Worm (Caenorhabditis elegans): ENCODE results near the gene mct-5.

Gene mct-5

DNA sequence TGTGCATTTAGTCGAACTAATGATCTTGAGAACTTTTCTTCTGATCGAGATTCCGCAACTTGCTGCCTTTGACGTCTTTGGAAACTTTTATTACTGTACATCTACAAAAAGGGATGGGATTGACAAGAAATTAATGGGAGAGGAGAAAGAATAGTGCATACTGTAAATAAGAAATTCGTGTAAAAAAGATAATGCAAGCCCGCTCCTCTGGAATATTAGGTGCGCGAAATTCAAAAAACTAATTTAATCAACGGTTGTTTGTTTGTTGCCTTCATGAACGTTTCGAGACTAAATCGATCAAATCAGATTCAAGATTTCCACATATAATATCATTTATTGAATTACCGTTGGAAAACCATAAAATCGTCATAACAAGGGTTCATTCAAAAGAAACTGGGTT is 28.5 kb downstream of the mct-5 start, which contains the start of gene him-14:
him-14 (minus strand) TSS at position 101 of the 400 bp plus-strand sequence.
- TF ChIP-seq sea-2 (GFP tag; optimal IDR thresholded peaks at IDR 0.05), result no peak
- no peak for TF ChIP-seq ceh-9 (tag; optimal IDR thresholded peaks at IDR 0.05)
- TF ChIP-seq ztf-11 (tag; optimal IDR thresholded peaks at IDR 0.05), result no peak
- no peak for TF ChIP-seq nhr-77 (tag; optimal IDR thresholded peaks at IDR 0.05)
- no peak for TF ChIP-seq lin-15B (tag; optimal IDR thresholded peaks at IDR 0.05)
- no peak for TF ChIP-seq eor-1 (tag; optimal IDR thresholded peaks at IDR 0.05)
- TF ChIP-seq snpc-4 (tag; optimal IDR thresholded peaks at IDR 0.05), result no peak
- TF ChIP-seq nhr-67 (tag; optimal IDR thresholded peaks at IDR 0.05), result no peak
- TF ChIP-seq unc-39 (tag; optimal IDR thresholded peaks at IDR 0.05), result no peak
- no peak for TF ChIP-seq nhr-237 (tag; optimal IDR thresholded peaks at IDR 0.05)
- TF ChIP-seq ceh-28 (tag; optimal IDR thresholded peaks at IDR 0.05), result no peak
- no peak for TF ChIP-seq nhr-12 (tag; optimal IDR thresholded peaks at IDR 0.05)
- no peak for TF ChIP-seq elt-2 (tag; optimal IDR thresholded peaks at IDR 0.05)

DNA sequence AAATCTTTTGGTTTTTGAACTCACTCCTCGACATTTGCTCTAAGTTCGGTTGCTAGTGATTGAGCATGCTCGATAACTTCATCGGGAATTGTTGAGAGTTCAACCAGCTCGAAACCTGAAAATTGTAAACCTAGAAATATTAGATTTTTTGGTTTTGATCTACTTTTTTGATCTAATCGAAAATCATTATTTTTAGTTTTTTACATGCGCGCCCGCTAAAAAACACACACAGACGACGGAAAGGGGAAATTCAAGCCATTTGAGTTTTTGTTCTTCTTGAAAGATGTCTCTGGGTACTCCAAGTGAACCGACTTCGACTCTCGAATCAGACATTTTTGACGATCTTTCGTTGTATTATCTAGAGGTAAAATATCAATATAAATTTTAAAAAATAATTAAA is 33.0 kb downstream of the mct-5 start, which contains the start of gene nos-2:
nos-2 (plus strand) TSS at position 228 of the 400 bp plus-strand sequence.
- TF ChIP-seq nfya-1 (tag; optimal IDR thresholded peaks at IDR 0.05; ENCODE audit: insufficient read depth) (no peak), skn-1 (tag; optimal IDR thresholded peaks at IDR 0.05) (no peak), elt-2 (tag; optimal IDR thresholded peaks at IDR 0.05) (no peak), nhr-76 (tag; optimal IDR thresholded peaks at IDR 0.05) (no peak), nhr-11 (tag; optimal IDR thresholded peaks at IDR 0.05) (no peak), nhr-237 (tag; optimal IDR thresholded peaks at IDR 0.05) (no peak), nhr-12 (tag; optimal IDR thresholded peaks at IDR 0.05) (no peak), ama-1 (optimal IDR thresholded peaks at IDR 0.05) (no peak), ceh-28 (tag; optimal IDR thresholded peaks at IDR 0.05) (no peak), unc-62 (GFP tag; optimal IDR thresholded peaks at IDR 0.05) (no peak), fkh-10 (GFP tag; optimal IDR thresholded peaks at IDR 0.05) (no peak), daf-12 (tag; optimal IDR thresholded peaks at IDR 0.05) (no peak), nhr-23 (tag; optimal IDR thresholded peaks at IDR 0.05) (no peak), sea-2 (GFP tag; optimal IDR thresholded peaks at IDR 0.05) (no peak)

DNA sequence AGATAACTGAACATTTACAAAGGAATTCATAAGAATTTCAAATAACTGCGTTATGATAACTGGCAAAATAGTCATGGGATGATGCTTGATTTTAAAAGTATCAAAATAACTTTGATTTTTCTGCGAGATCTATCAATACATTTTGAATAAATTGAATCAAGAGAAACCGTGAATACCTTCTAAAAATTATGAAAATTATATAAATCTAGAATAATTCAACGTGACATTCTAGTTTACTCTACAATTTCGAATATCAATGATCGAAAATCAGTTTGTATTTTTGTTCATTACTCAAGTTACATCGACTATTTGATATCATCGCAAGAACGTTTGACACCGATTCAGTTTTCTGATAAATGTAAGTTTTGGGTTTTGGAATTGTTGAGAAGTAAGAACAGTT is 36.7 kb downstream of the mct-5 start, which contains the start of gene acs-6:
acs-6 (plus strand) TSS at position 301 of the 400 bp plus-strand sequence.
- no peak for TF ChIP-seq nhr-23 (tag; optimal IDR thresholded peaks at IDR 0.05)
- no peak for TF ChIP-seq nhr-76 (tag; optimal IDR thresholded peaks at IDR 0.05)
- TF ChIP-seq ztf-11 (tag; optimal IDR thresholded peaks at IDR 0.05), result no peak
- no peak for TF ChIP-seq zag-1 (tag; optimal IDR thresholded peaks at IDR 0.05)
- no peak for TF ChIP-seq ztf-4 (tag; optimal IDR thresholded peaks at IDR 0.05)

ce11 chrII:7060791-7061190 is 37.6 kb downstream of the mct-5 start:
- no peak for TF ChIP-seq ztf-11 (tag; optimal IDR thresholded peaks at IDR 0.05)
- peak; percentile 88 for TF ChIP-seq skn-1 (tag; optimal IDR thresholded peaks at IDR 0.05)
- TF ChIP-seq tbx-2 (tag; optimal IDR thresholded peaks at IDR 0.05), result no peak
- TF ChIP-seq ceh-16 (tag; optimal IDR thresholded peaks at IDR 0.05), result no peak

DNA sequence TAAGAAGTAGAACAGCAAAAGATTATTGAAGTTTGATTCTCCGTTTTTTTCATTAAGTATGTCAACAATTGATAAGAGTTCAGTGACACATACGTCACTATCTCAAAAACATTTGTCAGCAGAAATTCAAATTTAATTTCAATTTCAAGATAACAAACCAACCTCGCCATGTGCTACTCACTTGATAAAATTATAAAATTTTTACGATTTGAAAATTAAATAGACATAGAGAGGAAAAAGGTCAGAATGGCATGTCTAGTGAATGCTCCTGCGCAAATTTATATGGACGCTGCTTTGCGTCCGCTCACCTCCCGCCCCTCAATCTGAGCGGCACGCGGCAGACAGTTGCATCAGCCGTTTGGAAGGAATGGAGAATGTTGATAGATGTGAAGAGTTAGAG is 38.2 kb downstream of the mct-5 start:
- TF ChIP-seq sea-2 (GFP tag; optimal IDR thresholded peaks at IDR 0.05) (no peak), elt-2 (tag; optimal IDR thresholded peaks at IDR 0.05) (peak; percentile 96), snpc-4 (tag; optimal IDR thresholded peaks at IDR 0.05) (no peak), lin-15B (tag; optimal IDR thresholded peaks at IDR 0.05) (no peak), mdl-1 (tag; optimal IDR thresholded peaks at IDR 0.05) (peak; percentile 10), nhr-237 (tag; optimal IDR thresholded peaks at IDR 0.05) (no peak), pqm-1 (tag; optimal IDR thresholded peaks at IDR 0.05) (peak; percentile 93), skn-1 (tag; optimal IDR thresholded peaks at IDR 0.05) (peak; percentile 82), jun-1 (tag; optimal IDR thresholded peaks at IDR 0.05) (peak; percentile 23), nfya-1 (tag; optimal IDR thresholded peaks at IDR 0.05; ENCODE audit: insufficient read depth) (peak; percentile 7), pha-4 (tag; optimal IDR thresholded peaks at IDR 0.05) (peak; percentile 64), nhr-11 (tag; optimal IDR thresholded peaks at IDR 0.05) (peak; percentile 16), nhr-25 (tag; optimal IDR thresholded peaks at IDR 0.05) (no peak), ztf-11 (tag; optimal IDR thresholded peaks at IDR 0.05) (no peak)

- TF ChIP-seq pqm-1 (tag; optimal IDR thresholded peaks at IDR 0.05) (peak; percentile 58), nfya-1 (tag; optimal IDR thresholded peaks at IDR 0.05; ENCODE audit: insufficient read depth) (peak; percentile 32), nhr-28 (tag; optimal IDR thresholded peaks at IDR 0.05) (no peak), nhr-43 (tag; optimal IDR thresholded peaks at IDR 0.05; ENCODE audit: poor library complexity, severe bottlenecking) (peak; percentile 48), nhr-23 (tag; optimal IDR thresholded peaks at IDR 0.05) (peak; percentile 38), mml-1 (tag; optimal IDR thresholded peaks at IDR 0.05) (no peak), nhr-11 (tag; optimal IDR thresholded peaks at IDR 0.05) (no peak), aly-2 (tag; optimal IDR thresholded peaks at IDR 0.05) (no peak), skn-1 (tag; optimal IDR thresholded peaks at IDR 0.05) (peak; percentile 53), elt-2 (tag; optimal IDR thresholded peaks at IDR 0.05) (peak; percentile 96), zag-1 (tag; optimal IDR thresholded peaks at IDR 0.05) (no peak), mdl-1 (tag; optimal IDR thresholded peaks at IDR 0.05) (peak; percentile 60), ceh-28 (tag; optimal IDR thresholded peaks at IDR 0.05) (peak; percentile 27), lin-39 (tag; optimal IDR thresholded peaks at IDR 0.05) (no peak), jun-1 (tag; optimal IDR thresholded peaks at IDR 0.05) (peak; percentile 46), egl-5 (tag; optimal IDR thresholded peaks at IDR 0.05) (peak; percentile 30), fos-1 (tag; optimal IDR thresholded peaks at IDR 0.05) (no peak), ama-1 (optimal IDR thresholded peaks at IDR 0.05) (no peak), elt-3 (tag; optimal IDR thresholded peaks at IDR 0.05) (peak in 1 of 3 experiments; percentile 76)
Observed at ce11 chrII:7059274-7059757, 39.1 kb downstream of the mct-5 start.
